Fruit fly (Drosophila melanogaster) whole organism, wandering third instar larva: Measurements from ENCODE around the gene Faf2.

Experiments used
- Abd-B ChIP-seq: fragments of >200 bp; optimal IDR thresholded peaks from 2 replicates; lab custom pipeline; 2017; ENCODE audit warnings: missing biosample characterization, missing genetic modification characterization
- CG32264 ChIP-seq: fragments of 200-800 bp; sonication (Bioruptor generic); optimal IDR thresholded peaks from 2 replicates; lab custom pipeline; 2016; ENCODE audit warnings: missing biosample characterization, missing genetic modification characterization
- CG9705 ChIP-seq: fragments of 200-800 bp; sonication (Bioruptor generic); optimal IDR thresholded peaks from 2 replicates; lab custom pipeline; 2018; ENCODE audit warnings: missing biosample characterization, mild to moderate bottlenecking, missing genetic modification characterization
- CrebA ChIP-seq: fragments of 200-800 bp; sonication (Bioruptor generic); optimal IDR thresholded peaks from 2 replicates; lab custom pipeline; 2016; ENCODE audit warnings: missing biosample characterization, mild to moderate bottlenecking, missing genetic modification characterization, borderline replicate concordance
- Dif ChIP-seq: fragments of 200-275, 200-300 bp; sonication (Bioruptor generic); optimal IDR thresholded peaks from 2 replicates; lab custom pipeline; 2018; ENCODE audit warnings: missing biosample characterization, missing genetic modification characterization; ENCODE audit not compliant: partially characterized antibody
- GATAd ChIP-seq: sonication (Bioruptor generic); optimal IDR thresholded peaks from 2 replicates; lab custom pipeline; 2016; ENCODE audit warnings: missing biosample characterization, missing genetic modification characterization
- HLH106 ChIP-seq: fragments of 200-800 bp; optimal IDR thresholded peaks from 3 replicates; lab custom pipeline; 2019; ENCODE audit warnings: missing biosample characterization, mild to moderate bottlenecking, missing genetic modification characterization, moderate library complexity
- Hnf4 ChIP-seq: fragments of 200-800 bp; sonication (Bioruptor generic); optimal IDR thresholded peaks from 2 replicates; lab custom pipeline; 2016; ENCODE audit warnings: missing biosample characterization, mild to moderate bottlenecking, missing genetic modification characterization
- Hr83 ChIP-seq: fragments of 200-300 bp; sonication (Bioruptor generic); optimal IDR thresholded peaks from 2 replicates; lab custom pipeline; 2016; ENCODE audit warnings: missing biosample characterization, mild to moderate bottlenecking, missing genetic modification characterization, moderate library complexity; ENCODE audit not compliant: poor library complexity, severe bottlenecking
- Jra ChIP-seq: sonication (Bioruptor generic); optimal IDR thresholded peaks from 2 replicates; lab custom pipeline; 2016; ENCODE audit warnings: missing biosample characterization, missing genetic modification characterization
- Myc ChIP-seq: fragments of >200 bp; optimal IDR thresholded peaks from 2 replicates; lab custom pipeline; 2017
- N ChIP-seq: fragments of >200 bp; optimal IDR thresholded peaks from 2 replicates; lab custom pipeline; 2018; ENCODE audit warnings: missing biosample characterization, missing external identifiers, missing genetic modification characterization
- OdsH ChIP-seq: fragments of 200-800 bp; sonication (Bioruptor generic); optimal IDR thresholded peaks from 2 replicates; lab custom pipeline; 2016; ENCODE audit warnings: missing biosample characterization, mild to moderate bottlenecking, missing genetic modification characterization
- Rel ChIP-seq, 2 experiments: fragments of 200-800 bp; sonication (Bioruptor generic) in 1 of 2; optimal IDR thresholded peaks; 2 replicates in 1 of 2; 3 replicates in 1 of 2; lab custom pipeline; 2016 to 2019; ENCODE audit warnings: mild to moderate bottlenecking in 2 of 2, missing biosample characterization in 2 of 2, missing genetic modification characterization in 2 of 2, moderate library complexity in 1 of 2
- Vsx2 ChIP-seq: fragments of 200-300, 225-300 bp; sonication (Bioruptor generic); optimal IDR thresholded peaks from 2 replicates; lab custom pipeline; 2018; ENCODE audit warnings: missing biosample characterization, missing genetic modification characterization; ENCODE audit not compliant: partially characterized antibody
- br ChIP-seq: fragments of 200-800 bp; sonication (Bioruptor generic); optimal IDR thresholded peaks from 2 replicates; lab custom pipeline; 2016; ENCODE audit warnings: missing biosample characterization, missing genetic modification characterization
- dl ChIP-seq, 2 experiments: fragments of 175-275, 200-275 bp in 1 of 2; fragments of 200-275 bp in 1 of 2; sonication (Bioruptor generic); optimal IDR thresholded peaks; lab custom pipeline; 2018; ENCODE audit warnings: mild to moderate bottlenecking in 2 of 2, missing biosample characterization in 2 of 2, missing genetic modification characterization in 2 of 2, moderate library complexity in 2 of 2; ENCODE audit not compliant: partially characterized antibody in 2 of 2, insufficient read depth in 1 of 2
- dmrt93B ChIP-seq: fragments of 200-800 bp; sonication (Bioruptor generic); optimal IDR thresholded peaks from 2 replicates; lab custom pipeline; 2018; ENCODE audit warnings: missing biosample characterization, mild to moderate bottlenecking, missing genetic modification characterization
- dsf ChIP-seq: sonication (Bioruptor generic); optimal IDR thresholded peaks from 2 replicates; lab custom pipeline; 2016; ENCODE audit warnings: missing biosample characterization, missing genetic modification characterization, borderline replicate concordance
- ey ChIP-seq: fragments of 200-800 bp; sonication (Bioruptor generic); optimal IDR thresholded peaks from 2 replicates; lab custom pipeline; 2016; ENCODE audit warnings: missing biosample characterization, missing genetic modification characterization
- foxo ChIP-seq, 2 experiments: fragments of 200-800 bp; sonication (Bioruptor generic); optimal IDR thresholded peaks; 2 replicates in 1 of 2; 3 replicates in 1 of 2; lab custom pipeline; 2016 to 2017; ENCODE audit warnings: missing biosample characterization in 2 of 2, missing genetic modification characterization in 2 of 2
- fru ChIP-seq: fragments of 200-800 bp; sonication (Bioruptor generic); optimal IDR thresholded peaks from 3 replicates; lab custom pipeline; 2016; ENCODE audit warnings: missing biosample characterization, mild to moderate bottlenecking, missing genetic modification characterization
- h ChIP-seq: fragments of 200-800 bp; sonication (Bioruptor generic); optimal IDR thresholded peaks from 3 replicates; lab custom pipeline; 2016; ENCODE audit warnings: missing biosample characterization, mild to moderate bottlenecking, missing genetic modification characterization
- jim ChIP-seq: fragments of 175-275, 200-325 bp; sonication (Bioruptor generic); optimal IDR thresholded peaks from 2 replicates; lab custom pipeline; 2016; ENCODE audit warnings: missing biosample characterization, mild to moderate bottlenecking, missing genetic modification characterization
- lola ChIP-seq: fragments of >200 bp; optimal IDR thresholded peaks from 2 replicates; lab custom pipeline; 2017; ENCODE audit warnings: missing biosample characterization, missing genetic modification characterization
- pan ChIP-seq: fragments of >200 bp; optimal IDR thresholded peaks from 2 replicates; lab custom pipeline; 2017
- psq ChIP-seq: fragments of 200-800 bp; sonication (Bioruptor generic); optimal IDR thresholded peaks from 3 replicates; lab custom pipeline; 2017; ENCODE audit warnings: missing biosample characterization, mild to moderate bottlenecking, missing genetic modification characterization, moderate library complexity
- rgr ChIP-seq: fragments of 200-800 bp; sonication (Bioruptor generic); optimal IDR thresholded peaks from 3 replicates; lab custom pipeline; 2016; ENCODE audit warnings: missing biosample characterization, mild to moderate bottlenecking, missing genetic modification characterization
- sage ChIP-seq: fragments of 200-800 bp; sonication (Bioruptor generic); optimal IDR thresholded peaks from 2 replicates; lab custom pipeline; 2016; ENCODE audit warnings: missing biosample characterization, mild to moderate bottlenecking, missing genetic modification characterization
- tai ChIP-seq: sonication (Bioruptor generic); optimal IDR thresholded peaks from 2 replicates; lab custom pipeline; 2016; ENCODE audit warnings: missing biosample characterization, missing genetic modification characterization
- usp ChIP-seq: fragments of >200 bp; optimal IDR thresholded peaks from 2 replicates; lab custom pipeline; 2017; ENCODE audit warnings: missing biosample characterization, missing genetic modification characterization
- woc ChIP-seq: sonication (Bioruptor generic); optimal IDR thresholded peaks from 2 replicates; lab custom pipeline; 2016; ENCODE audit warnings: missing biosample characterization, mild to moderate bottlenecking, missing genetic modification characterization

Faf2 gene

DNA sequence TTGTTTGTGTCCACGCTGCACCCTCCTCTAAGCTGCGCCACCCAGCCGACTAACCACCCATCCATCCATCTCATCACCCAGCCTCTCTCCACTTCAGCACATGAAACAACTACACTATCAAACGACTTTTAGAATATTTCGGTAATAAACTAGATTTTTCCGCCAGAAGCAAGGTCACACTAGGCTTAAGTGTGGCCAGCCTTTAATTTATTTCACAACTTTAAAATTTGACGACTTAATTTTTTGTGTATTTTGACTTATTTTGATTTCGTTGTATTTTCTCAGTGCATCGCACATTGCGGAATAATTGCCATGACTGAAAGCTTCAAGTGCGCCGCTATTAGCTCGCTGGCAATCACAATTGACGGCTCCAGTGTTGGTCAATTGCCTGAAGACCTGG, 16.4 kb upstream of the Faf2 start:
- TF ChIP-seq dl (GFP tag; optimal IDR thresholded peaks at IDR 0.05; lab: Kevin White, UChicago; ENCODE audit: insufficient read depth in 1 of 2, partially characterized antibody in 2 of 2) = no peak
- no peak for TF ChIP-seq Jra (GFP tag; lab: Kevin White, UChicago)
- TF ChIP-seq dsf = no peak
- TF ChIP-seq pan (lab: Kevin White, UChicago) = no peak
- TF ChIP-seq ey = no peak
- no peak for TF ChIP-seq sage
- TF ChIP-seq usp (GFP tag; lab: Kevin White, UChicago) = no peak

DNA sequence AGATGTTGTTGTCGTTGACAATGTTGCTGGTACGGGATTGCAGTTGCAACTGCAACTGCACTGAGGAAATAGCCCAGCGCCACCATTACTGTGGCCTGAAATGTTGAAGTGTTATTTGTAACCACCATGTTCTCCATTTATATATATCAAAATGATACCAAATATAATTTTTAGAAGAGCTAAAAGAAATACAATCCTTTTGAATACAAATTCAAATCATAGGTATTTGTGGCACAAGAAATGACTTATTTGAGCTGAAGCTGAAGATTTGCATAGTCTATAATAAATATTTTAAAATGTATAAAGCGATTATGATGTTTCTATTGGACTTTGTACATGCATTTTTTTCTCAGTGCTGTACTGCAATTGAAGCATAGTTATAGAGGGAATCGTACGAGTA, 11.1 kb upstream of the Faf2 start:
- TF ChIP-seq br (GFP tag; lab: Kevin White, UChicago) (no peak), CG9705 (GFP tag; lab: Kevin White, UChicago) (no peak), dsf (no peak), Jra (GFP tag; lab: Kevin White, UChicago) (no peak), woc (GFP tag; lab: Kevin White, UChicago) (no peak), Hr83 (GFP tag; lab: Kevin White, UChicago) (no peak), HLH106 (no peak), Myc (lab: Kevin White, UChicago) (no peak), Abd-B (GFP tag; lab: Kevin White, UChicago) (no peak)

dm6 chr2L:18717365-18718011, 9.0 kb upstream of the Faf2 start:
- no peak for TF ChIP-seq dsf
- TF ChIP-seq N (GFP tag; lab: Kevin White, UChicago) = no peak
- TF ChIP-seq jim (GFP tag; lab: Kevin White, UChicago) = no peak
- TF ChIP-seq pan (lab: Kevin White, UChicago) = no peak
- TF ChIP-seq HLH106 = no peak
- no peak for TF ChIP-seq br (GFP tag; lab: Kevin White, UChicago)
- no peak for TF ChIP-seq Dif (GFP tag; lab: Kevin White, UChicago)
- TF ChIP-seq GATAd = no peak
- TF ChIP-seq psq = no peak
- TF ChIP-seq, all 38 proteins: peak for 0

- no peak for TF ChIP-seq Vsx2 (GFP tag; lab: Kevin White, UChicago)
- no peak for TF ChIP-seq CrebA (GFP tag; lab: Kevin White, UChicago)
- no peak for TF ChIP-seq ey
- no peak for TF ChIP-seq Hnf4
- no peak for TF ChIP-seq Jra (GFP tag; lab: Kevin White, UChicago)
These were observed 5.6 kb upstream of the Faf2 start for dm6 chr2L:18714086-18714485.

DNA sequence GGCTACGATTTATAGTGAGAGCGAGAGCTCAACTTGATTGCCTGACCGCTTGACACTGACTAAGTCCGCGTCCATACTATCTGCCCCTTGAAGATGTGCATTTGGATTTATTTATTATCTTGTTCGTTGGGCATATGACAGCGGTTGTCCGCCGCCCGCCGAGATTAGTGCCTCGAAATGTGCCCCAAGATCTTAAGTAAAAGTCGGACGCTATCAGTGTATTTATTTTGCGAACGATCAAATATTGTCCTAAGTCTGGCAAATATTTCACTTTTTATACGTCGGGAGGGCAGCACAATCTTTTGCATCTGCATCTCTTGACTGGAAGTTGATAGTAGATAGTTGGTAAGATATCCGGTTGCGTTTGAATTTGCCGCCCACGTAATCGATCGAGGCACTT, 5.2 kb upstream of the Faf2 start, which contains the start of gene Irk3:
Gene Irk3, minus strand, starts transcription at position 63 of the 400 bp plus-strand sequence.
- TF ChIP-seq jim (GFP tag; lab: Kevin White, UChicago) = no peak
- no peak for TF ChIP-seq sage
- TF ChIP-seq dl (GFP tag; optimal IDR thresholded peaks at IDR 0.05; lab: Kevin White, UChicago; ENCODE audit: insufficient read depth in 1 of 2, partially characterized antibody in 2 of 2) = no peak
- TF ChIP-seq fru (GFP tag; lab: Kevin White, UChicago) = no peak
- TF ChIP-seq br (GFP tag; lab: Kevin White, UChicago) = no peak
- TF ChIP-seq h (GFP tag; lab: Kevin White, UChicago) = no peak
- no peak for TF ChIP-seq rgr (GFP tag; lab: Kevin White, UChicago)
- TF ChIP-seq Jra (GFP tag; lab: Kevin White, UChicago) = no peak
- TF ChIP-seq pan (lab: Kevin White, UChicago) = no peak
- TF ChIP-seq, all 38 proteins: peak for 0

DNA sequence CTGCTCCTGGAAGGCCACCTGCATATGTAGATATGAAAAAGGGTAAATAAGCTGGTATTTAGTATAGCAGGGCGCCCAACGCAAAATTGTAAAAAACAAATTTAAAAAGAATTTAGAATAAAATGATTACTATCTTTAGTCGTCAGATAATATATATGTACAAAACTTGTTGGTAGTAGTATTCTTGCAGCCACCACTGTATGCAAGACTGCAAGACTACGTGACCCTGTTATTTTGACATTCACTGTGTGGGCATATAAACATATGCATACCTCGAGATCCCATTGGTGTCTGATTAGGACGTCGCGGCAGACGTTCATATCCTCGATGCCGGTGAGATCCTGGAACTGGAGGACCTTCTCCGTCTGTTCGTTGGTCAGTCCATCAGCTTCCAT, 647 bp downstream of the Faf2 start:
- TF ChIP-seq dsf = no peak
- TF ChIP-seq br (GFP tag; lab: Kevin White, UChicago) = peak; percentile 38
- TF ChIP-seq usp (GFP tag; lab: Kevin White, UChicago) = no peak
- TF ChIP-seq h (GFP tag; lab: Kevin White, UChicago) = peak; percentile 43
- TF ChIP-seq Dif (GFP tag; lab: Kevin White, UChicago) = no peak
- no peak for TF ChIP-seq dmrt93B (GFP tag; lab: Kevin White, UChicago)
- no peak for TF ChIP-seq N (GFP tag; lab: Kevin White, UChicago)
- TF ChIP-seq Hnf4 = peak; percentile 63
- peak; percentile 59 for TF ChIP-seq rgr (GFP tag; lab: Kevin White, UChicago)
- TF ChIP-seq pan (lab: Kevin White, UChicago) = no peak
- no peak for TF ChIP-seq CG9705 (GFP tag; lab: Kevin White, UChicago)
- TF ChIP-seq foxo (GFP tag; optimal IDR thresholded peaks at IDR 0.05; lab: Kevin White, UChicago) = peak in 1 of 2 experiments; percentile 54
- TF ChIP-seq CG32264 (GFP tag; lab: Kevin White, UChicago) = peak; percentile 10
- TF ChIP-seq ey = peak; percentile 22
- TF ChIP-seq Abd-B (GFP tag; lab: Kevin White, UChicago) = no peak
- no peak for TF ChIP-seq woc (GFP tag; lab: Kevin White, UChicago)
- TF ChIP-seq sage = no peak
- TF ChIP-seq tai = no peak
- no peak for TF ChIP-seq Jra (GFP tag; lab: Kevin White, UChicago)
- TF ChIP-seq dl (GFP tag; optimal IDR thresholded peaks at IDR 0.05; lab: Kevin White, UChicago; ENCODE audit: insufficient read depth in 1 of 2, partially characterized antibody in 2 of 2) = no peak
- peak; percentile 36 for TF ChIP-seq OdsH (GFP tag; lab: Kevin White, UChicago)
- TF ChIP-seq fru (GFP tag; lab: Kevin White, UChicago) = peak; percentile 53
- TF ChIP-seq Hr83 (GFP tag; lab: Kevin White, UChicago) = peak; percentile 25
- TF ChIP-seq HLH106 = no peak
- no peak for TF ChIP-seq Rel (GFP tag; optimal IDR thresholded peaks at IDR 0.05; lab: Kevin White, UChicago)
- no peak for TF ChIP-seq Rel (tag; optimal IDR thresholded peaks at IDR 0.05; lab: Kevin White, UChicago)
- no peak for TF ChIP-seq lola (GFP tag; lab: Kevin White, UChicago)
- TF ChIP-seq, all 38 proteins: peak for 10
